Fruit fly (Drosophila melanogaster) whole organism, embryonic: Measurements from ENCODE around the gene CG14715.

Experiments used
- CG11085 ChIP-seq: fragments of 200-800 bp; sonication (Bioruptor generic); IDR thresholded peaks from 2 replicates; pipeline ENCODE4 v1.3.6; 2022; ENCODE audit warnings: missing biosample characterization, missing genetic modification characterization
- CG11093 ChIP-seq: fragments of 200-800 bp; sonication (Bioruptor generic); IDR thresholded peaks from 3 replicates; pipeline ENCODE4 v1.3.6; 2022; ENCODE audit warnings: missing biosample characterization, missing genetic modification characterization
- CG11398 ChIP-seq: fragments of 200-800 bp; sonication (Bioruptor generic); optimal IDR thresholded peaks from 2 replicates; lab custom pipeline; 2016; ENCODE audit warnings: missing biosample characterization, missing genetic modification characterization
- CG11723 ChIP-seq: fragments of 200-800 bp; sonication (Bioruptor generic); optimal IDR thresholded peaks from 2 replicates; lab custom pipeline; 2017; ENCODE audit warnings: missing biosample characterization, mild to moderate bottlenecking, missing genetic modification characterization
- CG12219 ChIP-seq: fragments of 200-800 bp; sonication (Bioruptor generic); optimal IDR thresholded peaks from 3 replicates; lab custom pipeline; 2018; ENCODE audit warnings: missing biosample characterization, mild to moderate bottlenecking, missing genetic modification characterization
- CG12236 ChIP-seq: fragments of 200-800 bp; sonication (Bioruptor generic); optimal IDR thresholded peaks from 2 replicates; lab custom pipeline; 2016; ENCODE audit warnings: missing biosample characterization, missing genetic modification characterization
- CG13287 ChIP-seq: fragments of 200-800 bp; sonication (Bioruptor generic); IDR thresholded peaks from 2 replicates; pipeline ENCODE4 v1.3.6; 2022; ENCODE audit warnings: missing biosample characterization, missing genetic modification characterization; ENCODE audit not compliant: partially characterized antibody
- CG14860 ChIP-seq: fragments of 200-800 bp; sonication (Bioruptor generic); IDR thresholded peaks from 3 replicates; pipeline ENCODE4 v1.3.6; 2022; ENCODE audit warnings: missing biosample characterization, missing genetic modification characterization; ENCODE audit not compliant: partially characterized antibody
- CG1529 ChIP-seq: fragments of 200-800 bp; sonication (Bioruptor generic); optimal IDR thresholded peaks from 3 replicates; lab custom pipeline; 2018; ENCODE audit warnings: missing biosample characterization, missing genetic modification characterization
- CG1602 ChIP-seq: fragments of 200-800 bp; sonication (Bioruptor generic); optimal IDR thresholded peaks from 3 replicates; lab custom pipeline; 2016; ENCODE audit warnings: missing biosample characterization, missing genetic modification characterization
- CG1647 ChIP-seq: fragments of 200-800 bp; sonication (Bioruptor generic); optimal IDR thresholded peaks from 3 replicates; lab custom pipeline; 2016; ENCODE audit warnings: missing biosample characterization, missing genetic modification characterization
- CG17361 ChIP-seq: fragments of 200-800 bp; sonication (Bioruptor generic); IDR thresholded peaks from 3 replicates; pipeline ENCODE4 v1.3.6; 2022; ENCODE audit warnings: missing biosample characterization, missing genetic modification characterization
- CG30431 ChIP-seq: fragments of 200-800 bp; sonication (Bioruptor generic); optimal IDR thresholded peaks from 2 replicates; lab custom pipeline; 2017; ENCODE audit warnings: missing biosample characterization, missing genetic modification characterization
- CG34376 ChIP-seq: fragments of 200-800 bp; sonication (Bioruptor generic); optimal IDR thresholded peaks from 2 replicates; lab custom pipeline; 2018; ENCODE audit warnings: missing biosample characterization, mild to moderate bottlenecking, missing genetic modification characterization
- CG3995 ChIP-seq: fragments of 200-800 bp; sonication (Bioruptor generic); optimal IDR thresholded peaks from 3 replicates; lab custom pipeline; 2016; ENCODE audit warnings: missing biosample characterization, missing genetic modification characterization
- CG4282 ChIP-seq: fragments of 200-800 bp; sonication (Bioruptor generic); optimal IDR thresholded peaks from 2 replicates; lab custom pipeline; 2016; ENCODE audit warnings: missing biosample characterization, missing genetic modification characterization
- CG5953 ChIP-seq: fragments of 200-800 bp; sonication (Bioruptor generic); IDR thresholded peaks from 2 replicates; pipeline ENCODE4 v1.3.6; 2022; ENCODE audit warnings: missing biosample characterization, missing genetic modification characterization
- CG6254 ChIP-seq: fragments of 200-800 bp; sonication (Bioruptor generic); optimal IDR thresholded peaks from 3 replicates; lab custom pipeline; 2017; ENCODE audit warnings: mild to moderate bottlenecking, missing biosample characterization, missing genetic modification reagents, missing genetic modification characterization
- CG8388 ChIP-seq: fragments of 200-800 bp; sonication (Bioruptor generic); optimal IDR thresholded peaks from 2 replicates; lab custom pipeline; 2019; ENCODE audit warnings: missing biosample characterization, mild to moderate bottlenecking, missing genetic modification characterization, moderate library complexity
- CG8924 ChIP-seq: fragments of 200-800 bp; optimal IDR thresholded peaks from 3 replicates; lab custom pipeline; 2019; ENCODE audit warnings: missing biosample characterization, mild to moderate bottlenecking, missing genetic modification characterization, moderate library complexity
- CG9817 ChIP-seq: fragments of 200-800 bp; sonication (Bioruptor generic); optimal IDR thresholded peaks from 2 replicates; lab custom pipeline; 2018; ENCODE audit warnings: missing biosample characterization, mild to moderate bottlenecking, missing genetic modification characterization, moderate library complexity
- Dad ChIP-seq: fragments of 200-800 bp; sonication (Bioruptor generic); optimal IDR thresholded peaks from 3 replicates; lab custom pipeline; 2016; ENCODE audit warnings: missing biosample characterization, missing genetic modification characterization
- Gug ChIP-seq: fragments of 200-800 bp; sonication (Bioruptor generic); IDR thresholded peaks from 4 replicates; pipeline ENCODE4 v1.3.6; 2022; ENCODE audit warnings: missing biosample characterization, missing genetic modification characterization
- H15 ChIP-seq: fragments of 200-800 bp; sonication (Bioruptor generic); IDR thresholded peaks from 3 replicates; pipeline ENCODE4 v1.3.6; 2022; ENCODE audit warnings: missing biosample characterization, missing genetic modification characterization
- HmgD ChIP-seq: fragments of 200-800 bp; sonication (Bioruptor generic); optimal IDR thresholded peaks from 3 replicates; lab custom pipeline; 2016; ENCODE audit warnings: missing biosample characterization, missing genetic modification characterization
- Hmr ChIP-seq: fragments of 200-800 bp; sonication (Bioruptor generic); optimal IDR thresholded peaks from 3 replicates; lab custom pipeline; 2017; ENCODE audit warnings: mild to moderate bottlenecking, missing biosample characterization, missing genetic modification reagents, missing genetic modification characterization
- Side ChIP-seq: fragments of 200-800 bp; sonication (Bioruptor generic); optimal IDR thresholded peaks from 2 replicates; lab custom pipeline; 2016; ENCODE audit warnings: missing biosample characterization, missing genetic modification characterization
- ase ChIP-seq: fragments of 200-800 bp; sonication (Bioruptor generic); IDR thresholded peaks from 3 replicates; pipeline ENCODE4 v1.3.6; 2022; ENCODE audit warnings: missing biosample characterization, missing genetic modification characterization
- cad ChIP-seq: fragments of >200 bp; optimal IDR thresholded peaks from 2 replicates; lab custom pipeline; 2017; ENCODE audit warnings: missing biosample characterization, missing genetic modification characterization
- cas ChIP-seq: fragments of 200-800 bp; sonication (Bioruptor generic); IDR thresholded peaks from 2 replicates; pipeline ENCODE4 v1.3.6; 2022; ENCODE audit warnings: missing biosample characterization, missing genetic modification characterization
- chif ChIP-seq, 2 experiments: fragments of 200-800 bp; sonication (Bioruptor generic); optimal IDR thresholded peaks; 3 replicates each; lab custom pipeline; 2016; ENCODE audit warnings: missing biosample characterization in 2 of 2, missing genetic modification characterization in 2 of 2
- crp ChIP-seq, 2 experiments: fragments of 200-800 bp; sonication (Bioruptor generic); optimal IDR thresholded peaks; 2 replicates in 1 of 2; 3 replicates in 1 of 2; lab custom pipeline; 2017; ENCODE audit warnings: missing biosample characterization in 2 of 2, missing genetic modification characterization in 2 of 2, mild to moderate bottlenecking in 1 of 2, moderate library complexity in 1 of 2
- da ChIP-seq: fragments of 200-800 bp; sonication (Bioruptor generic); optimal IDR thresholded peaks from 2 replicates; lab custom pipeline; 2016; ENCODE audit warnings: missing biosample characterization, missing genetic modification characterization
- danr ChIP-seq: fragments of 200-800 bp; sonication (Bioruptor generic); IDR thresholded peaks from 2 replicates; pipeline ENCODE4 v1.3.6; 2022; ENCODE audit warnings: missing biosample characterization, missing genetic modification characterization
- dati ChIP-seq: fragments of 200-800 bp; sonication (Bioruptor generic); IDR thresholded peaks from 2 replicates; pipeline ENCODE4 v1.3.6; 2022; ENCODE audit warnings: missing biosample characterization, missing genetic modification characterization
- dm ChIP-seq: fragments of 200-800 bp; sonication (Bioruptor generic); optimal IDR thresholded peaks from 3 replicates; lab custom pipeline; 2016; ENCODE audit warnings: missing biosample characterization, missing genetic modification characterization
- dmrt99B ChIP-seq: fragments of 200-800 bp; sonication (Bioruptor generic); optimal IDR thresholded peaks from 2 replicates; lab custom pipeline; 2018; ENCODE audit warnings: missing biosample characterization, mild to moderate bottlenecking, missing genetic modification characterization, moderate library complexity
- dysf ChIP-seq: fragments of 200-800 bp; sonication (Bioruptor generic); IDR thresholded peaks from 3 replicates; pipeline ENCODE4 v1.3.6; 2022; ENCODE audit warnings: missing biosample characterization, missing genetic modification characterization
- eve ChIP-seq, 2 experiments: fragments of >200 bp; optimal IDR thresholded peaks; 2 replicates each; lab custom pipeline; 2017; ENCODE audit warnings: missing biosample characterization in 2 of 2, missing genetic modification characterization in 2 of 2
- fd3F ChIP-seq: fragments of 200-800 bp; sonication (Bioruptor generic); optimal IDR thresholded peaks from 2 replicates; lab custom pipeline; 2018; ENCODE audit warnings: missing biosample characterization, mild to moderate bottlenecking, missing genetic modification characterization, moderate library complexity
- gfzf ChIP-seq: fragments of 200-800 bp; sonication (Bioruptor generic); optimal IDR thresholded peaks from 2 replicates; lab custom pipeline; 2016; ENCODE audit warnings: missing biosample characterization, mild to moderate bottlenecking, missing genetic modification characterization, moderate library complexity
- insv ChIP-seq, 2 experiments: fragments of 200-800 bp; sonication (Bioruptor generic); optimal IDR thresholded peaks; 3 replicates each; lab custom pipeline; 2016 to 2018; ENCODE audit warnings: missing biosample characterization in 2 of 2, missing genetic modification characterization in 2 of 2
- jing ChIP-seq: fragments of 200-800 bp; sonication (Bioruptor generic); optimal IDR thresholded peaks from 2 replicates; lab custom pipeline; 2018; ENCODE audit warnings: missing biosample characterization, mild to moderate bottlenecking, missing genetic modification characterization
- lilli ChIP-seq: fragments of 200-800 bp; sonication (Bioruptor generic); optimal IDR thresholded peaks from 3 replicates; lab custom pipeline; 2016; ENCODE audit warnings: missing biosample characterization, missing genetic modification characterization
- lola ChIP-seq, 3 experiments: fragments of >200 bp in 2 of 3; fragments of 200-800 bp in 1 of 3; sonication (Bioruptor generic) in 1 of 3; optimal IDR thresholded peaks; 2 replicates each; lab custom pipeline; 2017 to 2019; ENCODE audit warnings: missing biosample characterization in 3 of 3, missing genetic modification characterization in 3 of 3, mild to moderate bottlenecking in 1 of 3, moderate library complexity in 1 of 3
- maf-S ChIP-seq: fragments of 200-800 bp; sonication (Bioruptor generic); optimal IDR thresholded peaks from 2 replicates; lab custom pipeline; 2016; ENCODE audit warnings: missing biosample characterization, missing genetic modification characterization
- nerfin-1 ChIP-seq: fragments of 200-800 bp; sonication (Bioruptor generic); optimal IDR thresholded peaks from 3 replicates; lab custom pipeline; 2019; ENCODE audit warnings: missing biosample characterization, mild to moderate bottlenecking, missing genetic modification characterization, moderate library complexity
- sisA ChIP-seq: fragments of 200-800 bp; sonication (Bioruptor generic); IDR thresholded peaks from 2 replicates; pipeline ENCODE4 v1.3.6; 2022; ENCODE audit warnings: missing biosample characterization, missing genetic modification characterization
- ssp ChIP-seq: fragments of 200-800 bp; sonication (Bioruptor generic); IDR thresholded peaks from 2 replicates; pipeline ENCODE4 v1.3.6; 2022; ENCODE audit warnings: missing biosample characterization, missing genetic modification characterization
- zen2 ChIP-seq: fragments of 200-800 bp; sonication (Bioruptor generic); IDR thresholded peaks from 3 replicates; pipeline ENCODE4 v1.3.6; 2022; ENCODE audit warnings: missing biosample characterization, missing genetic modification characterization; ENCODE audit not compliant: partially characterized antibody

Gene CG14715

dm6 chr3R:11656614-11657216, 17.3 kb upstream of the CG14715 start (continued):
- TF ChIP-seq nerfin-1: peak; percentile 90
- peak; percentile 93 for TF ChIP-seq CG1529
- TF ChIP-seq CG13287 (GFP tag; lab: Robert Waterston, UW): no peak
- peak in 1 of 3 experiments; percentile 92 for TF ChIP-seq lola (GFP tag; optimal IDR thresholded peaks at IDR 0.05; lab: Kevin White, UChicago)
- TF ChIP-seq insv (GFP tag; optimal IDR thresholded peaks at IDR 0.05; lab: Kevin White, UChicago): peak; percentile 37 to 51
- TF ChIP-seq CG12219: peak; percentile 96
- peak; percentile 84 for TF ChIP-seq CG6254 (GFP tag; lab: Kevin White, UChicago)
- TF ChIP-seq CG8388: peak; percentile 96
- peak; percentile 94 for TF ChIP-seq CG11085 (GFP tag; lab: Robert Waterston, UW)
- TF ChIP-seq CG9817 (tag; lab: Kevin White, UChicago): peak; percentile 94
- peak; percentile 91 for TF ChIP-seq CG11723 (GFP tag; lab: Kevin White, UChicago)
- peak; percentile 90 for TF ChIP-seq dati (GFP tag; lab: Robert Waterston, UW)
- TF ChIP-seq HmgD: peak; percentile 75
- TF ChIP-seq ssp: peak; percentile 88
- TF ChIP-seq crp (GFP tag; optimal IDR thresholded peaks at IDR 0.05; lab: Kevin White, UChicago): peak in 1 of 2 experiments; percentile 57
- TF ChIP-seq sisA (GFP tag; lab: Robert Waterston, UW): peak; percentile 96
- TF ChIP-seq Dad (GFP tag; lab: Kevin White, UChicago): peak; percentile 94
- no peak for TF ChIP-seq CG14860 (GFP tag; lab: Robert Waterston, UW)
- peak; percentile 93 for TF ChIP-seq Side
- peak; percentile 92 for TF ChIP-seq danr (GFP tag; lab: Robert Waterston, UW)
- peak; percentile 95 for TF ChIP-seq CG17361 (GFP tag; lab: Robert Waterston, UW)
- peak; percentile 97 for TF ChIP-seq dmrt99B
- TF ChIP-seq cas: peak; percentile 95
- peak; percentile 57 for TF ChIP-seq da (GFP tag; lab: Kevin White, UChicago)
- TF ChIP-seq zen2: no peak
- peak; percentile 94 for TF ChIP-seq Gug (GFP tag; lab: Robert Waterston, UW)
- TF ChIP-seq CG30431 (GFP tag; lab: Kevin White, UChicago): peak; percentile 93
- peak; percentile 98 for TF ChIP-seq lilli (GFP tag; lab: Kevin White, UChicago)
- TF ChIP-seq CG34376 (GFP tag; lab: Kevin White, UChicago): peak; percentile 77
- TF ChIP-seq CG11093 (GFP tag; lab: Robert Waterston, UW): peak; percentile 90
- TF ChIP-seq eve (GFP tag; optimal IDR thresholded peaks at IDR 0.05; lab: Kevin White, UChicago): peak in 1 of 2 experiments; percentile 97
- TF ChIP-seq CG1602: peak; percentile 94
- TF ChIP-seq H15 (GFP tag; lab: Robert Waterston, UW): peak; percentile 97
- TF ChIP-seq CG4282 (GFP tag; lab: Kevin White, UChicago): peak; percentile 87
- TF ChIP-seq dm: peak; percentile 87
- TF ChIP-seq CG1647 (GFP tag; lab: Kevin White, UChicago): peak; percentile 96
- peak; percentile 95 for TF ChIP-seq ase
- peak; percentile 93 for TF ChIP-seq maf-S (GFP tag; lab: Kevin White, UChicago)
- peak; percentile 97 for TF ChIP-seq CG8924 (tag; lab: Kevin White, UChicago)
- TF ChIP-seq CG12236 (GFP tag; lab: Kevin White, UChicago): peak; percentile 90
- TF ChIP-seq CG3995 (GFP tag; lab: Kevin White, UChicago): peak; percentile 65
- peak; percentile 88 for TF ChIP-seq jing (GFP tag; lab: Kevin White, UChicago)
- peak; percentile 97 for TF ChIP-seq Hmr (GFP tag; lab: Kevin White, UChicago)
- TF ChIP-seq dysf (GFP tag; lab: Robert Waterston, UW): peak; percentile 98
- peak; percentile 94 for TF ChIP-seq CG5953 (GFP tag; lab: Robert Waterston, UW)
- peak; percentile 95 to 96 for TF ChIP-seq chif (GFP tag; optimal IDR thresholded peaks at IDR 0.05; lab: Kevin White, UChicago)
- TF ChIP-seq fd3F: peak; percentile 96
- peak; percentile 83 for TF ChIP-seq CG11398 (GFP tag; lab: Kevin White, UChicago)
- no peak for TF ChIP-seq cad (GFP tag; lab: Kevin White, UChicago)
- no peak for TF ChIP-seq gfzf (GFP tag; lab: Kevin White, UChicago)
